Worm (Caenorhabditis elegans) whole organism, young adult: ENCODE results near the gene F38B6.2.

ENCODE experiments used
- B0261.1 ChIP-seq: sonication (generic microtip); optimal IDR thresholded peaks from 2 replicates; lab custom pipeline; 2016; ENCODE audit warnings: mild to moderate bottlenecking, missing genetic modification characterization, moderate library complexity, missing compliant biosample characterization
- B0336.3 ChIP-seq: fragments of 200-800 bp; sonication (Bioruptor generic); IDR thresholded peaks from 2 replicates; pipeline ENCODE4 v1.3.6; 2022; ENCODE audit warnings: missing genetic modification characterization, missing compliant biosample characterization
- C06A6.2 ChIP-seq: fragments of 200-800 bp; sonication (Bioruptor generic); conservative IDR thresholded peaks from 2 replicates; pipeline ENCODE4 v1.3.6; 2022; ENCODE audit warnings: missing genetic modification characterization, missing compliant biosample characterization
- F10E7.11 ChIP-seq: sonication (generic microtip); optimal IDR thresholded peaks from 2 replicates; lab custom pipeline; 2017; ENCODE audit warnings: mild to moderate bottlenecking, missing genetic modification characterization, moderate library complexity, missing compliant biosample characterization
- F49E8.2 ChIP-seq: sonication (generic microtip); optimal IDR thresholded peaks from 3 replicates; lab custom pipeline; 2017; ENCODE audit warnings: missing genetic modification characterization, mild to moderate bottlenecking, missing compliant biosample characterization, antibody characterized with exemption, moderate library complexity; ENCODE audit not compliant: insufficient read depth
- F55B11.4 ChIP-seq: sonication (generic microtip); optimal IDR thresholded peaks from 2 replicates; lab custom pipeline; 2016; ENCODE audit warnings: missing compliant biosample characterization, missing genetic modification characterization, borderline replicate concordance; ENCODE audit not compliant: insufficient read depth
- F57C9.4 ChIP-seq: sonication (generic microtip); optimal IDR thresholded peaks from 2 replicates; lab custom pipeline; 2017; ENCODE audit warnings: mild to moderate bottlenecking, missing genetic modification characterization, missing compliant biosample characterization
- T26A5.8 ChIP-seq: sonication (generic microtip); optimal IDR thresholded peaks from 2 replicates; lab custom pipeline; 2016; ENCODE audit warnings: missing genetic modification characterization, missing compliant biosample characterization
- Y56A3A.18 ChIP-seq: fragments of 200-800 bp; sonication (Bioruptor generic); IDR thresholded peaks from 2 replicates; pipeline ENCODE4 v1.3.6; 2022; ENCODE audit warnings: missing genetic modification reagents, missing genetic modification characterization, missing compliant biosample characterization
- Y67H2A.10 ChIP-seq: fragments of 200-800 bp; sonication (Bioruptor generic); conservative IDR thresholded peaks from 2 replicates; pipeline ENCODE4 v1.3.6; 2022; ENCODE audit warnings: missing genetic modification reagents, missing genetic modification characterization, missing compliant biosample characterization
- ama-1 ChIP-seq, 3 experiments: fragments of 150-350 bp in 1 of 3; sonication (generic microtip) in 2 of 3; optimal IDR thresholded peaks; 2 replicates each; lab custom pipeline; 2014 to 2018; ENCODE audit warnings: missing biosample characterization in 2 of 3, missing genetic modification characterization in 2 of 3, missing genetic modification reagents in 2 of 3
- atf-7 ChIP-seq: sonication (generic microtip); optimal IDR thresholded peaks from 2 replicates; lab custom pipeline; 2017; ENCODE audit warnings: mild to moderate bottlenecking, missing genetic modification characterization, missing compliant biosample characterization
- attf-5 ChIP-seq: fragments of 200-800 bp; sonication (Bioruptor generic); optimal IDR thresholded peaks from 2 replicates; lab custom pipeline; 2018; ENCODE audit warnings: mild to moderate bottlenecking, missing genetic modification characterization, missing compliant biosample characterization
- bed-2 ChIP-seq: fragments of 200-800 bp; sonication (Bioruptor generic); IDR thresholded peaks from 2 replicates; pipeline ENCODE4 v1.3.6; 2022; ENCODE audit warnings: missing genetic modification reagents, missing genetic modification characterization, missing compliant biosample characterization
- cebp-2 ChIP-seq: fragments of 200-800 bp; sonication (Bioruptor generic); IDR thresholded peaks from 2 replicates; pipeline ENCODE4 v1.3.6; 2022; ENCODE audit warnings: missing genetic modification characterization, missing compliant biosample characterization
- ceh-100 ChIP-seq: fragments of 200-800 bp; sonication (Bioruptor generic); IDR thresholded peaks from 2 replicates; pipeline ENCODE4 v1.3.6; 2022; ENCODE audit warnings: missing genetic modification reagents, missing genetic modification characterization, missing compliant biosample characterization
- ceh-27 ChIP-seq: fragments of 200-800 bp; sonication (Bioruptor generic); optimal IDR thresholded peaks from 2 replicates; lab custom pipeline; 2018; ENCODE audit warnings: mild to moderate bottlenecking, missing genetic modification characterization, moderate library complexity, missing compliant biosample characterization
- die-1 ChIP-seq: sonication (generic microtip); optimal IDR thresholded peaks from 2 replicates; lab custom pipeline; 2016; ENCODE audit warnings: missing genotype, mild to moderate bottlenecking, missing genetic modification characterization, missing compliant biosample characterization
- egrh-3 ChIP-seq: fragments of 200-800 bp; sonication (Bioruptor generic); IDR thresholded peaks from 2 replicates; pipeline ENCODE4 v1.3.6; 2022; ENCODE audit warnings: missing genetic modification reagents, missing genetic modification characterization, missing compliant biosample characterization
- fkh-3 ChIP-seq: sonication (generic microtip); optimal IDR thresholded peaks from 2 replicates; lab custom pipeline; 2016; ENCODE audit warnings: mild to moderate bottlenecking, missing genetic modification characterization, missing compliant biosample characterization
- him-1 ChIP-seq: sonication (generic microtip); optimal IDR thresholded peaks from 2 replicates; lab custom pipeline; 2016; ENCODE audit warnings: missing genotype, missing genetic modification reagents, missing genetic modification characterization, missing compliant biosample characterization
- hmg-1.2 ChIP-seq: fragments of 200-800 bp; sonication (Bioruptor generic); IDR thresholded peaks from 2 replicates; pipeline ENCODE4 v1.3.6; 2022; ENCODE audit warnings: missing genetic modification reagents, missing genetic modification characterization, missing compliant biosample characterization
- lag-1 ChIP-seq: fragments of 200-800 bp; sonication (Bioruptor generic); IDR thresholded peaks from 2 replicates; pipeline ENCODE4 v1.3.6; 2022; ENCODE audit warnings: missing genetic modification reagents, missing genetic modification characterization, missing compliant biosample characterization
- let-526 ChIP-seq: fragments of 200-800 bp; sonication (Bioruptor generic); IDR thresholded peaks from 2 replicates; pipeline ENCODE4 v1.3.6; 2022; ENCODE audit warnings: missing genetic modification reagents, missing genetic modification characterization, missing compliant biosample characterization
- lin-54 ChIP-seq: fragments of 200-800 bp; sonication (Bioruptor generic); optimal IDR thresholded peaks from 2 replicates; lab custom pipeline; 2018; ENCODE audit warnings: mild to moderate bottlenecking, missing genetic modification characterization, missing compliant biosample characterization
- madf-10 ChIP-seq: sonication (generic microtip); optimal IDR thresholded peaks from 2 replicates; lab custom pipeline; 2016; ENCODE audit warnings: mild to moderate bottlenecking, missing genetic modification characterization, missing compliant biosample characterization
- madf-3 ChIP-seq: fragments of 200-800 bp; sonication (Bioruptor generic); IDR thresholded peaks from 2 replicates; pipeline ENCODE4 v1.3.6; 2022; ENCODE audit warnings: missing genetic modification reagents, missing genetic modification characterization, missing compliant biosample characterization
- madf-6 ChIP-seq: fragments of 200-800 bp; sonication (Bioruptor generic); IDR thresholded peaks from 2 replicates; pipeline ENCODE4 v1.3.6; 2022; ENCODE audit warnings: missing genetic modification reagents, missing genetic modification characterization, missing compliant biosample characterization
- mcd-1 ChIP-seq: fragments of 200-800 bp; sonication (Bioruptor generic); IDR thresholded peaks from 2 replicates; pipeline ENCODE4 v1.3.6; 2022; ENCODE audit warnings: missing genetic modification reagents, missing genetic modification characterization, missing compliant biosample characterization
- mel-28 ChIP-seq: sonication (generic microtip); optimal IDR thresholded peaks from 2 replicates; lab custom pipeline; 2016; ENCODE audit warnings: borderline replicate concordance, mild to moderate bottlenecking, missing genetic modification characterization, missing compliant biosample characterization
- nfyb-1 ChIP-seq: fragments of 200-800 bp; sonication (Bioruptor generic); IDR thresholded peaks from 2 replicates; pipeline ENCODE4 v1.3.6; 2022; ENCODE audit warnings: missing genetic modification reagents, missing genetic modification characterization, missing compliant biosample characterization
- nhr-179 ChIP-seq: sonication (generic microtip); optimal IDR thresholded peaks from 2 replicates; lab custom pipeline; 2016; ENCODE audit warnings: mild to moderate bottlenecking, missing genetic modification characterization, missing compliant biosample characterization
- nhr-90 ChIP-seq: sonication (generic microtip); optimal IDR thresholded peaks from 2 replicates; lab custom pipeline; 2016; ENCODE audit warnings: missing genotype, mild to moderate bottlenecking, missing genetic modification characterization, missing compliant biosample characterization
- pbrm-1 ChIP-seq: fragments of 200-800 bp; sonication (Bioruptor generic); IDR thresholded peaks from 2 replicates; pipeline ENCODE4 v1.3.6; 2022; ENCODE audit warnings: missing genetic modification reagents, missing genetic modification characterization, missing compliant biosample characterization
- pha-4 ChIP-seq: fragments of 150-350 bp; sonication (generic microtip); optimal IDR thresholded peaks from 2 replicates; lab custom pipeline; 2014; ENCODE audit warnings: missing biosample characterization, missing genetic modification reagents, missing genetic modification characterization
- rcor-1 ChIP-seq: fragments of 200-800 bp; sonication (Bioruptor generic); IDR thresholded peaks from 2 replicates; pipeline ENCODE4 v1.3.6; 2022; ENCODE audit warnings: missing genetic modification reagents, missing genetic modification characterization, missing compliant biosample characterization
- repo-1 ChIP-seq: sonication (generic microtip); optimal IDR thresholded peaks from 2 replicates; lab custom pipeline; 2017; ENCODE audit warnings: mild to moderate bottlenecking, missing genetic modification characterization, missing compliant biosample characterization
- sea-2 ChIP-seq: fragments of 200-800 bp; sonication (Bioruptor generic); IDR thresholded peaks from 2 replicates; pipeline ENCODE4 v1.3.6; 2022; ENCODE audit warnings: missing genetic modification characterization, missing compliant biosample characterization
- snpc-3.4 ChIP-seq: sonication (generic microtip); optimal IDR thresholded peaks from 2 replicates; lab custom pipeline; 2017; ENCODE audit warnings: missing genetic modification characterization, mild to moderate bottlenecking, missing compliant biosample characterization, antibody characterized with exemption, moderate library complexity, missing genotype, missing genetic modification reagents
- snpc-4 ChIP-seq, 5 experiments: fragments of 150-350 bp in 1 of 5; sonication (generic microtip) in 4 of 5; optimal IDR thresholded peaks; 2 replicates each; lab custom pipeline; 2014 to 2018; ENCODE audit warnings: missing genetic modification characterization in 5 of 5, missing biosample characterization in 3 of 5, antibody characterized with exemption in 2 of 5, mild to moderate bottlenecking in 2 of 5, missing compliant biosample characterization in 2 of 5, missing genotype in 2 of 5, moderate library complexity in 2 of 5, missing genetic modification reagents in 1 of 5
- somi-1 ChIP-seq: fragments of 200-800 bp; sonication (Bioruptor generic); optimal IDR thresholded peaks from 2 replicates; lab custom pipeline; 2018; ENCODE audit warnings: mild to moderate bottlenecking, missing genetic modification characterization, missing compliant biosample characterization
- tbx-9 ChIP-seq: sonication (generic microtip); optimal IDR thresholded peaks from 2 replicates; lab custom pipeline; 2016; ENCODE audit warnings: borderline replicate concordance, missing genetic modification characterization, inconsistent platforms, missing compliant biosample characterization
- unc-130 ChIP-seq: sonication (generic microtip); optimal IDR thresholded peaks from 2 replicates; lab custom pipeline; 2016; ENCODE audit warnings: missing genetic modification reagents, missing genetic modification characterization, missing compliant biosample characterization
- zfh-2 ChIP-seq: fragments of 200-800 bp; sonication (Bioruptor generic); conservative IDR thresholded peaks from 2 replicates; pipeline ENCODE4 v1.3.6; 2022; ENCODE audit warnings: missing genetic modification reagents, missing genetic modification characterization, missing compliant biosample characterization
- zim-3 ChIP-seq: sonication (generic microtip); optimal IDR thresholded peaks from 2 replicates; lab custom pipeline; 2017; ENCODE audit warnings: mild to moderate bottlenecking, missing genetic modification characterization, moderate library complexity, missing compliant biosample characterization
- ztf-22 ChIP-seq: fragments of 200-800 bp; sonication (Bioruptor generic); optimal IDR thresholded peaks from 2 replicates; lab custom pipeline; 2018; ENCODE audit warnings: mild to moderate bottlenecking, missing genetic modification characterization, moderate library complexity, missing compliant biosample characterization
- ztf-3 ChIP-seq: fragments of 200-800 bp; sonication (Bioruptor generic); optimal IDR thresholded peaks from 2 replicates; lab custom pipeline; 2018; ENCODE audit warnings: mild to moderate bottlenecking, missing genetic modification characterization, missing compliant biosample characterization

The F38B6.2 gene

DNA sequence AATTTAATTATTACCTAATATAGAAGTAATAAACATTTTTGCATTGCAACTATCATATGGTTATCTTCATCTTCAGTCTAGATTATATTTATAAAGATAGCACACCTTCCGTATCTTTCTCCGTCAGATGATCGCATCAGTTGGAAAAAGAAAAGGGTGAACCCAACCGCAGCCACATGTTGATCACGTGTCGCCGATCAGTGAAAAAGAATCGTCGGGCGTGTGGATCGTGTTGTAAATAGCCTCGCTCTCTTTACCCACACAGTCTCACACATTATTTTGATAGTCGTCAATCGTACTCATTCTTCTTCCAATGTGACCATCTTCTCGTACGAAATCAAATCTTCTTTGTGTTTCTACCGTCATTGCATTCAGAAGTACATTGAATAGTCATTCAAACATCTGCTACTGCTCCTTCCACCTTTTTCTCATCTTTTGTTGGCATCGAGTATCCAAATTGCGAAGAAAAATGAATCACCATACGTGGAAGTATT is 45.6 kb downstream of the F38B6.2 start (continued):
- TF ChIP-seq ceh-27 (GFP tag; lab: Kevin White, UChicago) (peak; percentile 79), ztf-22 (peak; percentile 94), cebp-2 (0 out of 2 replicates have a peak, but pooled peaks have one; percentile 75), somi-1 (GFP tag; lab: Kevin White, UChicago) (peak; percentile 97), lag-1 (GFP tag; lab: Robert Waterston, UW) (0 out of 2 replicates have a peak, but pooled peaks have one; percentile 25), tbx-9 (tag; lab: Kevin White, UChicago) (no peak), zim-3 (tag; lab: Kevin White, UChicago) (peak; percentile 84), egrh-3 (GFP tag; lab: Robert Waterston, UW) (peak; percentile 8; the same call in 1 of the 2 replicates), snpc-3.4 (tag; lab: Kevin White, UChicago) (no peak), let-526 (GFP tag; lab: Robert Waterston, UW) (peak; percentile 61; the same call in 1 of the 2 replicates), snpc-4 (GFP tag; optimal IDR thresholded peaks at IDR 0.05; lab: Kevin White, UChicago) (no peak), snpc-4 (tag; optimal IDR thresholded peaks at IDR 0.05; lab: Kevin White, UChicago) (peak; percentile 11 to 67 (median 41)), nhr-90 (peak; percentile 82), him-1 (no peak), mel-28 (tag; lab: Kevin White, UChicago) (peak; percentile 63), B0261.1 (tag; lab: Kevin White, UChicago) (peak; percentile 9), nhr-179 (tag; lab: Kevin White, UChicago) (no peak), nfyb-1 (GFP tag; lab: Robert Waterston, UW) (peak; percentile 88), sea-2 (GFP tag; lab: Robert Waterston, UW) (no peak), Y56A3A.18 (GFP tag; lab: Robert Waterston, UW) (0 out of 2 replicates have a peak, but pooled peaks have one; percentile 67), zfh-2 (GFP tag; lab: Robert Waterston, UW) (peak; percentile 45), C06A6.2 (GFP tag; lab: Robert Waterston, UW) (peak; percentile 88), B0336.3 (GFP tag; lab: Robert Waterston, UW) (peak; percentile 92), hmg-1.2 (GFP tag; lab: Robert Waterston, UW) (peak; percentile 59), madf-3 (0 out of 2 replicates have a peak, but pooled peaks have one; percentile 45), F10E7.11 (tag; lab: Kevin White, UChicago) (peak; percentile 60), F49E8.2 (tag; lab: Kevin White, UChicago) (no peak), unc-130 (no peak), madf-6 (GFP tag; lab: Robert Waterston, UW) (peak; percentile 32; the same call in 1 of the 2 replicates), ama-1 (optimal IDR thresholded peaks at IDR 0.05; lab: Kevin White, UChicago) (peak; percentile 94), ama-1 (GFP tag; optimal IDR thresholded peaks at IDR 0.05; lab: Kevin White, UChicago) (peak in 1 of 2 experiments; percentile 55), F57C9.4 (no peak), madf-10 (tag; lab: Kevin White, UChicago) (peak; percentile 74), ztf-3 (peak; percentile 48), lin-54 (GFP tag; lab: Kevin White, UChicago) (peak; percentile 58), pha-4 (tag; lab: Kevin White, UChicago) (peak; percentile 35), atf-7 (tag; lab: Kevin White, UChicago) (peak; percentile 95), attf-5 (GFP tag; lab: Kevin White, UChicago) (peak; percentile 70), bed-2 (GFP tag; lab: Robert Waterston, UW) (no peak), F55B11.4 (tag; lab: Kevin White, UChicago) (no peak), ceh-100 (peak; percentile 38; the same call in 1 of the 2 replicates), rcor-1 (GFP tag; lab: Robert Waterston, UW) (peak; percentile 54), die-1 (tag; lab: Kevin White, UChicago) (peak; percentile 71), repo-1 (tag; lab: Kevin White, UChicago) (peak; percentile 92), mcd-1 (GFP tag; lab: Robert Waterston, UW) (peak; percentile 47; the same call in 1 of the 2 replicates), T26A5.8 (tag; lab: Kevin White, UChicago) (no peak), fkh-3 (tag; lab: Kevin White, UChicago) (no peak), pbrm-1 (peak; percentile 82; the same call in 1 of the 2 replicates), Y67H2A.10 (GFP tag; lab: Robert Waterston, UW) (no peak)
